Worm (Caenorhabditis elegans): Measurements from ENCODE around the gene C08F11.13.

DNA sequence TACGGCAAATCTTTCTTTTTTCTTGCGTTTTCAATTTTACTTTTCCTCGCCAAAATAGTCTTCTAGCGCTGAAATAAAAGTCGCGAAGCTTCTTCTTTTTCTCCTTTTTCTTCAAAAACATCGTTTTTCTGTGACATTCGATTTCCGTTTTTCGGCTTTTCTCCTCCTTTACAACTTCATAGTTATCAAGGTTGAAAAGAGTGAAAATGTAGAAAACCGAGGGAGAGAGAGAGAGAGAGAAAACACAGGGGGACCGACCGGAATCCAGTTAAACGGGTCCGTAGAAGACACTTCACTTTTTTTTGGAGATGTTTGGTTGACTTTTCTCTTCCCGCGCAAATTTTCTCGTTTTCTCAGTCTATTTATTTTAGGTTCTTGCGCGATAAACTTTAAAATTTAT is 45.4 kb downstream of the C08F11.13 start:
- TF ChIP-seq mep-1 (tag; optimal IDR thresholded peaks at IDR 0.05) (no peak), ceh-39 (tag; optimal IDR thresholded peaks at IDR 0.05) (no peak), unc-39 (tag; optimal IDR thresholded peaks at IDR 0.05) (no peak), nhr-28 (tag; optimal IDR thresholded peaks at IDR 0.05) (no peak), nhr-12 (tag; optimal IDR thresholded peaks at IDR 0.05) (no peak), unc-120 (tag; optimal IDR thresholded peaks at IDR 0.05; ENCODE audit: poor library complexity, severe bottlenecking) (no peak), ces-1 (GFP tag; optimal IDR thresholded peaks at IDR 0.05) (peak; percentile 67), blmp-1 (tag; optimal IDR thresholded peaks at IDR 0.05) (no peak), nhr-76 (tag; optimal IDR thresholded peaks at IDR 0.05) (no peak), zip-8 (tag; optimal IDR thresholded peaks at IDR 0.05) (no peak), sptf-1 (tag; optimal IDR thresholded peaks at IDR 0.05) (no peak), ceh-83 (GFP tag; optimal IDR thresholded peaks at IDR 0.05) (no peak), pha-4 (tag; optimal IDR thresholded peaks at IDR 0.05) (no peak)
